Worm (Caenorhabditis elegans) whole organism, L4 larva: ENCODE measurements around the gene C06E2.5.

Experiments
- D1046.2 ChIP-seq: fragments of 200-800 bp; sonication (Bioruptor generic); IDR thresholded peaks from 2 replicates; pipeline ENCODE4 v1.3.6; 2022; ENCODE audit warnings: missing genetic modification characterization, missing compliant biosample characterization
- F44E2.7 ChIP-seq: fragments of 200-800 bp; sonication (Bioruptor generic); IDR thresholded peaks from 2 replicates; pipeline ENCODE4 v2.1.2; 2022; ENCODE audit warnings: missing genetic modification characterization, missing compliant biosample characterization
- F49E8.2 ChIP-seq: sonication (generic microtip); optimal IDR thresholded peaks from 2 replicates; lab custom pipeline; 2016; ENCODE audit warnings: missing compliant biosample characterization, mild to moderate bottlenecking, missing genetic modification characterization, borderline replicate concordance
- T26A8.4 ChIP-seq: fragments of 200-800 bp; sonication (Bioruptor generic); IDR thresholded peaks from 2 replicates; pipeline ENCODE4 v1.3.6; 2022; ENCODE audit warnings: missing genetic modification characterization, missing compliant biosample characterization
- Y105C5A.15 ChIP-seq: fragments of 200-800 bp; sonication (Bioruptor generic); IDR thresholded peaks from 2 replicates; pipeline ENCODE4 v1.3.6; 2022; ENCODE audit warnings: missing genetic modification characterization, missing compliant biosample characterization
- Y5F2A.4 ChIP-seq: fragments of 200-800 bp; sonication (Bioruptor generic); optimal IDR thresholded peaks from 2 replicates; lab custom pipeline; 2018; ENCODE audit warnings: mild to moderate bottlenecking, missing genetic modification characterization, missing compliant biosample characterization
- aha-1 ChIP-seq: fragments of 150-350 bp; peaks from one replicate; lab custom pipeline; 2014; ENCODE audit warnings: missing biosample characterization, missing genetic modification characterization
- ama-1 ChIP-seq: fragments of 150-350 bp; optimal IDR thresholded peaks from 2 replicates; lab custom pipeline; 2014; ENCODE audit warnings: inconsistent platforms, mixed read lengths
- arid-1 ChIP-seq: fragments of 200-800 bp; sonication (Bioruptor generic); conservative IDR thresholded peaks from 2 replicates; pipeline ENCODE4 v1.3.6; 2022; ENCODE audit warnings: missing genetic modification reagents, missing genetic modification characterization, missing compliant biosample characterization
- attf-4 ChIP-seq: sonication (generic microtip); optimal IDR thresholded peaks from 3 replicates; lab custom pipeline; 2017; ENCODE audit warnings: missing biosample characterization, missing genetic modification characterization
- ceh-28 ChIP-seq: fragments of 150-350 bp; optimal IDR thresholded peaks from 2 replicates; lab custom pipeline; 2014; ENCODE audit warnings: missing biosample characterization, missing genetic modification reagents, missing genetic modification characterization
- ceh-44 ChIP-seq: fragments of 200-800 bp; sonication (Bioruptor generic); IDR thresholded peaks from 2 replicates; pipeline ENCODE4 v1.3.6; 2022; ENCODE audit warnings: missing genetic modification reagents, missing genetic modification characterization, missing compliant biosample characterization
- daf-16 ChIP-seq, 3 experiments: sonication (generic microtip); optimal IDR thresholded peaks; 2 replicates each; lab custom pipeline; 2016 to 2017; ENCODE audit warnings: missing genetic modification characterization in 3 of 3, missing genetic modification reagents in 3 of 3, mild to moderate bottlenecking in 2 of 3, missing compliant biosample characterization in 2 of 3, missing biosample characterization in 1 of 3, moderate library complexity in 1 of 3
- dmd-6 ChIP-seq: fragments of 200-800 bp; sonication (Bioruptor generic); IDR thresholded peaks from 2 replicates; pipeline ENCODE4 v1.3.6; 2022; ENCODE audit warnings: missing genetic modification reagents, missing genetic modification characterization, missing compliant biosample characterization
- dmd-8 ChIP-seq: fragments of 200-800 bp; sonication (Bioruptor generic); IDR thresholded peaks from 2 replicates; pipeline ENCODE4 v1.3.6; 2022; ENCODE audit warnings: missing genetic modification characterization, missing compliant biosample characterization
- duxl-1 ChIP-seq: sonication (generic microtip); optimal IDR thresholded peaks from 2 replicates; lab custom pipeline; 2016; ENCODE audit warnings: mild to moderate bottlenecking, missing genetic modification characterization, moderate library complexity, missing compliant biosample characterization; ENCODE audit not compliant: poor library complexity
- dve-1 ChIP-seq: sonication (generic microtip); optimal IDR thresholded peaks from 2 replicates; lab custom pipeline; 2017; ENCODE audit warnings: antibody characterized with exemption, mild to moderate bottlenecking, missing genetic modification characterization, missing compliant biosample characterization; ENCODE audit not compliant: insufficient read depth
- egl-27 ChIP-seq: sonication (generic microtip); optimal IDR thresholded peaks from 3 replicates; lab custom pipeline; 2017; ENCODE audit warnings: missing biosample characterization, missing genetic modification reagents, missing genetic modification characterization
- fos-1 ChIP-seq: fragments of 150-350 bp; optimal IDR thresholded peaks from 2 replicates; lab custom pipeline; 2014; ENCODE audit warnings: missing biosample characterization, missing genetic modification characterization
- gei-8 ChIP-seq: fragments of 200-800 bp; sonication (Bioruptor generic); optimal IDR thresholded peaks from 2 replicates; lab custom pipeline; 2018; ENCODE audit warnings: mild to moderate bottlenecking, missing genetic modification characterization, missing compliant biosample characterization
- hlh-11 ChIP-seq: fragments of 200-800 bp; sonication (Bioruptor generic); optimal IDR thresholded peaks from 2 replicates; lab custom pipeline; 2018; ENCODE audit warnings: mild to moderate bottlenecking, missing genetic modification characterization, missing compliant biosample characterization
- hlh-30 ChIP-seq: sonication (generic microtip); optimal IDR thresholded peaks from 2 replicates; lab custom pipeline; 2017; ENCODE audit warnings: antibody characterized with exemption, mild to moderate bottlenecking, missing genetic modification characterization, missing compliant biosample characterization; ENCODE audit not compliant: insufficient read depth
- lin-15B ChIP-seq: fragments of 150-350 bp; sonication (generic microtip); optimal IDR thresholded peaks from 3 replicates; lab custom pipeline; 2014; ENCODE audit warnings: missing biosample characterization, missing genetic modification characterization
- lin-38 ChIP-seq: fragments of 200-800 bp; sonication (Bioruptor generic); IDR thresholded peaks from 2 replicates; pipeline ENCODE4 v1.3.6; 2022; ENCODE audit warnings: missing genetic modification reagents, missing genetic modification characterization, missing compliant biosample characterization
- lsy-2 ChIP-seq, 2 experiments: fragments of 150-350 bp in 1 of 2; sonication (generic microtip) in 1 of 2; optimal IDR thresholded peaks; 2 replicates each; lab custom pipeline; 2014 to 2017; ENCODE audit warnings: missing biosample characterization in 2 of 2, missing genetic modification characterization in 2 of 2
- mep-1 ChIP-seq: fragments of 150-350 bp; sonication (generic microtip); optimal IDR thresholded peaks from 3 replicates; lab custom pipeline; 2014; ENCODE audit warnings: missing biosample characterization, missing genetic modification characterization
- mxl-3 ChIP-seq: fragments of 200-800 bp; sonication (Bioruptor generic); optimal IDR thresholded peaks from 2 replicates; lab custom pipeline; 2018; ENCODE audit warnings: mild to moderate bottlenecking, missing genetic modification characterization, missing compliant biosample characterization
- nhr-11 ChIP-seq: fragments of 150-350 bp; optimal IDR thresholded peaks from 2 replicates; lab custom pipeline; 2014; ENCODE audit warnings: missing biosample characterization, missing genetic modification characterization
- nhr-25 ChIP-seq: sonication (generic microtip); optimal IDR thresholded peaks from 2 replicates; lab custom pipeline; 2017; ENCODE audit warnings: missing genetic modification characterization, mild to moderate bottlenecking, missing compliant biosample characterization, antibody characterized with exemption, moderate library complexity, borderline replicate concordance; ENCODE audit not compliant: insufficient read depth
- nhr-28 ChIP-seq: fragments of 150-350 bp; optimal IDR thresholded peaks from 2 replicates; lab custom pipeline; 2014; ENCODE audit warnings: missing biosample characterization, missing genetic modification characterization
- nhr-41 ChIP-seq: fragments of 200-800 bp; sonication (Bioruptor generic); IDR thresholded peaks from 2 replicates; pipeline ENCODE4 v1.3.6; 2022; ENCODE audit warnings: missing genetic modification reagents, missing genetic modification characterization, missing compliant biosample characterization
- nhr-42 ChIP-seq: fragments of 200-800 bp; sonication (Bioruptor generic); IDR thresholded peaks from 2 replicates; pipeline ENCODE4 v1.3.6; 2022; ENCODE audit warnings: missing genetic modification characterization, missing compliant biosample characterization
- nhr-48 ChIP-seq: sonication (generic microtip); optimal IDR thresholded peaks from 2 replicates; lab custom pipeline; 2016; ENCODE audit warnings: mild to moderate bottlenecking, missing genetic modification characterization, missing compliant biosample characterization
- nhr-76 ChIP-seq: fragments of 150-350 bp; optimal IDR thresholded peaks from 2 replicates; lab custom pipeline; 2014; ENCODE audit warnings: missing biosample characterization, missing genetic modification characterization
- nhr-77 ChIP-seq: fragments of 150-350 bp; optimal IDR thresholded peaks from 2 replicates; lab custom pipeline; 2014; ENCODE audit warnings: missing biosample characterization, missing genetic modification characterization
- pha-4 ChIP-seq, 2 experiments: fragments of 150-350 bp in 1 of 2; fragments of 200-800 bp in 1 of 2; sonication (Bioruptor generic) in 1 of 2; IDR thresholded peaks in 1 of 2; optimal IDR thresholded peaks in 1 of 2; 2 replicates each; pipeline versions ENCODE4 v1.3.6 to Lab custom; 2014 to 2022; ENCODE audit warnings: missing genetic modification characterization in 2 of 2, missing genetic modification reagents in 2 of 2, missing biosample characterization in 1 of 2, missing compliant biosample characterization in 1 of 2
- php-3 ChIP-seq: fragments of 200-800 bp; sonication (Bioruptor generic); IDR thresholded peaks from 2 replicates; pipeline ENCODE4 v1.3.6; 2022; ENCODE audit warnings: missing genetic modification reagents, missing genetic modification characterization, missing compliant biosample characterization
- pqm-1 ChIP-seq: sonication (generic microtip); optimal IDR thresholded peaks from 2 replicates; lab custom pipeline; 2017; ENCODE audit warnings: missing biosample characterization, missing genetic modification characterization
- rbr-2 ChIP-seq: sonication (generic microtip); optimal IDR thresholded peaks from 2 replicates; lab custom pipeline; 2016; ENCODE audit warnings: missing genotype, missing genetic modification characterization, missing compliant biosample characterization
- saeg-2 ChIP-seq: fragments of 200-800 bp; sonication (Bioruptor generic); IDR thresholded peaks from 2 replicates; pipeline ENCODE4 v1.3.6; 2022; ENCODE audit warnings: missing genetic modification reagents, missing genetic modification characterization, missing compliant biosample characterization
- snpc-1.2 ChIP-seq: fragments of 200-800 bp; sonication (Bioruptor generic); IDR thresholded peaks from 2 replicates; pipeline ENCODE4 v1.3.6; 2022; ENCODE audit warnings: missing genetic modification reagents, missing genetic modification characterization, missing compliant biosample characterization
- spr-1 ChIP-seq: sonication (generic microtip); optimal IDR thresholded peaks from 2 replicates; lab custom pipeline; 2016; ENCODE audit warnings: mild to moderate bottlenecking, missing genetic modification characterization, missing compliant biosample characterization
- tag-97 ChIP-seq: fragments of 200-800 bp; sonication (Bioruptor generic); IDR thresholded peaks from 2 replicates; pipeline ENCODE4 v1.3.6; 2022; ENCODE audit warnings: missing genetic modification characterization, missing compliant biosample characterization
- tra-1 ChIP-seq: fragments of 200-800 bp; sonication (Bioruptor generic); IDR thresholded peaks from 2 replicates; pipeline ENCODE4 v1.3.6; 2022; ENCODE audit warnings: missing genetic modification reagents, missing genetic modification characterization, missing compliant biosample characterization
- unc-39 ChIP-seq: sonication (generic microtip); optimal IDR thresholded peaks from 2 replicates; lab custom pipeline; 2017; ENCODE audit warnings: missing biosample characterization, missing genetic modification characterization
- vab-7 ChIP-seq: fragments of 200-800 bp; sonication (Bioruptor generic); IDR thresholded peaks from 2 replicates; pipeline ENCODE4 v1.3.6; 2022; ENCODE audit warnings: missing genetic modification reagents, missing genetic modification characterization, missing compliant biosample characterization
- zip-2 ChIP-seq: fragments of 150-350 bp; optimal IDR thresholded peaks from 2 replicates; lab custom pipeline; 2014; ENCODE audit warnings: missing biosample characterization, missing genetic modification characterization

C06E2.5 gene

ce11 chrX:8824437-8824836 lies 33.3 kb downstream of the C06E2.5 start, which contains the start of gene ifd-1:
Gene ifd-1 (minus strand): TSS chrX:8824448.
- TF ChIP-seq lin-38 (GFP tag; lab: Robert Waterston, UW) (no peak), pha-4 (GFP tag; IDR thresholded peaks at IDR 0.05; lab: Robert Waterston, UW) (no peak), pha-4 (tag; optimal IDR thresholded peaks at IDR 0.05; lab: Kevin White, UChicago) (no peak), dmd-6 (GFP tag; lab: Robert Waterston, UW) (peak; percentile 51; the same call in 1 of the 2 replicates), nhr-25 (tag; lab: Kevin White, UChicago) (no peak), php-3 (GFP tag; lab: Robert Waterston, UW) (peak; percentile 66; the same call in 1 of the 2 replicates), fos-1 (tag; lab: Kevin White, UChicago) (no peak), pqm-1 (tag; lab: Kevin White, UChicago) (peak; percentile 98), T26A8.4 (no peak), mxl-3 (GFP tag; lab: Kevin White, UChicago) (peak; percentile 16), daf-16 (GFP tag; optimal IDR thresholded peaks at IDR 0.05; lab: Kevin White, UChicago) (no peak), daf-16 (tag; optimal IDR thresholded peaks at IDR 0.05; lab: Kevin White, UChicago) (peak; percentile 78), snpc-1.2 (GFP tag; lab: Robert Waterston, UW) (no peak), gei-8 (GFP tag; lab: Kevin White, UChicago) (no peak), hlh-11 (tag; lab: Kevin White, UChicago) (peak; percentile 73), nhr-48 (tag; lab: Kevin White, UChicago) (peak; percentile 10), dve-1 (tag; lab: Kevin White, UChicago) (peak; percentile 82), ama-1 (lab: Kevin White, UChicago) (no peak), nhr-28 (peak; percentile 81), F49E8.2 (tag; lab: Kevin White, UChicago) (no peak), lsy-2 (tag; optimal IDR thresholded peaks at IDR 0.05; lab: Kevin White, UChicago) (peak in 1 of 2 experiments; percentile 11), nhr-77 (tag; lab: Kevin White, UChicago) (peak; percentile 40), tra-1 (0 out of 2 replicates have a peak, but pooled peaks have one; percentile 38), aha-1 (peak; percentile 43), hlh-30 (tag; lab: Kevin White, UChicago) (peak; percentile 23)

- no peak for TF ChIP-seq D1046.2 (GFP tag; lab: Robert Waterston, UW)
- TF ChIP-seq nhr-42 (GFP tag; lab: Robert Waterston, UW): no peak
- no peak for TF ChIP-seq F44E2.7
- TF ChIP-seq rbr-2: no peak
- no peak for TF ChIP-seq Y5F2A.4 (GFP tag; lab: Kevin White, UChicago)
- TF ChIP-seq ceh-44 (GFP tag; lab: Robert Waterston, UW): no peak
- no peak for TF ChIP-seq daf-16 (GFP tag; optimal IDR thresholded peaks at IDR 0.05; lab: Kevin White, UChicago)
- peak; percentile 74 for TF ChIP-seq daf-16 (tag; optimal IDR thresholded peaks at IDR 0.05; lab: Kevin White, UChicago)
- TF ChIP-seq spr-1 (tag; lab: Kevin White, UChicago): no peak
- peak; percentile 31; the same call in 1 of the 2 replicates for TF ChIP-seq php-3 (GFP tag; lab: Robert Waterston, UW)
- TF ChIP-seq dve-1 (tag; lab: Kevin White, UChicago): peak; percentile 55
- no peak for TF ChIP-seq ceh-28 (tag; lab: Kevin White, UChicago)
- no peak for TF ChIP-seq nhr-41 (GFP tag; lab: Robert Waterston, UW)
- no peak for TF ChIP-seq F49E8.2 (tag; lab: Kevin White, UChicago)
- TF ChIP-seq nhr-28: peak; percentile 5
- TF ChIP-seq hlh-11 (tag; lab: Kevin White, UChicago): peak; percentile 25
- TF ChIP-seq zip-2 (tag; lab: Kevin White, UChicago): no peak
- no peak for TF ChIP-seq Y105C5A.15 (GFP tag; lab: Robert Waterston, UW)
- no peak for TF ChIP-seq dmd-8 (GFP tag; lab: Robert Waterston, UW)
- TF ChIP-seq tag-97: no peak
- no peak for TF ChIP-seq vab-7 (GFP tag; lab: Robert Waterston, UW)
- peak; percentile 26; the same call in 1 of the 2 replicates for TF ChIP-seq dmd-6 (GFP tag; lab: Robert Waterston, UW)
- no peak for TF ChIP-seq arid-1 (GFP tag; lab: Robert Waterston, UW)
- no peak for TF ChIP-seq attf-4 (tag; lab: Kevin White, UChicago)
- TF ChIP-seq snpc-1.2 (GFP tag; lab: Robert Waterston, UW): no peak
- no peak for TF ChIP-seq nhr-11 (tag; lab: Kevin White, UChicago)
- no peak for TF ChIP-seq mep-1 (tag; lab: Kevin White, UChicago)
- no peak for TF ChIP-seq lin-15B (tag; lab: Kevin White, UChicago)
- TF ChIP-seq unc-39: no peak
- peak in 1 of 2 experiments; percentile 2 for TF ChIP-seq lsy-2 (tag; optimal IDR thresholded peaks at IDR 0.05; lab: Kevin White, UChicago)
- TF ChIP-seq saeg-2: no peak
- peak; percentile 92 for TF ChIP-seq pqm-1 (tag; lab: Kevin White, UChicago)
- no peak for TF ChIP-seq egl-27 (tag; lab: Kevin White, UChicago)
- TF ChIP-seq nhr-76: no peak
- no peak for TF ChIP-seq duxl-1
Observed at ce11 chrX:8820643-8821042, 37.1 kb downstream of the C06E2.5 start.
